Fruit fly (Drosophila melanogaster) whole organism, embryonic: ENCODE measurements around the gene CycB3.

Experiments used
- CG11085 ChIP-seq: fragments of 200-800 bp; sonication (Bioruptor generic); IDR thresholded peaks from 2 replicates; pipeline ENCODE4 v1.3.6; 2022; ENCODE audit warnings: missing biosample characterization, missing genetic modification characterization
- CG11247 ChIP-seq: fragments of 200-800 bp; sonication (Bioruptor generic); IDR thresholded peaks from 2 replicates; pipeline ENCODE4 v1.3.6; 2022; ENCODE audit warnings: missing biosample characterization, missing genetic modification characterization
- CG12391 ChIP-seq: fragments of 200-800 bp; sonication (Bioruptor generic); optimal IDR thresholded peaks from 3 replicates; lab custom pipeline; 2018; ENCODE audit warnings: missing biosample characterization, mild to moderate bottlenecking, missing genetic modification characterization, moderate library complexity
- CG13775 ChIP-seq: fragments of 200-800 bp; sonication (Bioruptor generic); optimal IDR thresholded peaks from 3 replicates; lab custom pipeline; 2017; ENCODE audit warnings: missing biosample characterization, mild to moderate bottlenecking, missing genetic modification characterization
- CG17612 ChIP-seq: fragments of 200-800 bp; sonication (Bioruptor generic); IDR thresholded peaks from 2 replicates; pipeline ENCODE4 v1.3.6; 2022; ENCODE audit warnings: missing biosample characterization, missing genetic modification characterization
- CG18619 ChIP-seq: fragments of 200-800 bp; sonication (Bioruptor generic); optimal IDR thresholded peaks from 3 replicates; lab custom pipeline; 2017; ENCODE audit warnings: missing biosample characterization, mild to moderate bottlenecking, missing genetic modification characterization
- CG30431 ChIP-seq: fragments of 200-800 bp; sonication (Bioruptor generic); optimal IDR thresholded peaks from 2 replicates; lab custom pipeline; 2017; ENCODE audit warnings: missing biosample characterization, missing genetic modification characterization
- CG33213 ChIP-seq: fragments of 200-800 bp; sonication (Bioruptor generic); optimal IDR thresholded peaks from 3 replicates; lab custom pipeline; 2016; ENCODE audit warnings: missing biosample characterization, missing genetic modification characterization
- CG42726 ChIP-seq: fragments of 200-800 bp; sonication (Bioruptor generic); IDR thresholded peaks from 2 replicates; pipeline ENCODE4 v1.3.6; 2022; ENCODE audit warnings: missing biosample characterization, missing genetic modification characterization; ENCODE audit not compliant: partially characterized antibody
- CG6254 ChIP-seq: fragments of 200-800 bp; sonication (Bioruptor generic); optimal IDR thresholded peaks from 3 replicates; lab custom pipeline; 2017; ENCODE audit warnings: mild to moderate bottlenecking, missing biosample characterization, missing genetic modification reagents, missing genetic modification characterization
- CG6272 ChIP-seq: fragments of 200-800 bp; sonication (Bioruptor generic); IDR thresholded peaks from 2 replicates; pipeline ENCODE4 v1.3.6; 2022; ENCODE audit warnings: missing biosample characterization, missing genetic modification characterization
- CG6791 ChIP-seq: fragments of 200-800 bp; sonication (Bioruptor generic); IDR thresholded peaks from 3 replicates; pipeline ENCODE4 v1.3.6; 2022; ENCODE audit warnings: missing biosample characterization, missing genetic modification characterization; ENCODE audit not compliant: partially characterized antibody
- CG8290 ChIP-seq, 3 experiments: fragments of 200-800 bp; sonication (Bioruptor generic); optimal IDR thresholded peaks; 2 replicates each; lab custom pipeline; 2016 to 2019; ENCODE audit warnings: missing biosample characterization in 3 of 3, missing genetic modification characterization in 3 of 3, mild to moderate bottlenecking in 2 of 3, moderate library complexity in 1 of 3
- CG9609 ChIP-seq: fragments of 200-800 bp; sonication (Bioruptor generic); optimal IDR thresholded peaks from 3 replicates; lab custom pipeline; 2016; ENCODE audit warnings: missing biosample characterization, missing genetic modification characterization
- Dad ChIP-seq: fragments of 200-800 bp; sonication (Bioruptor generic); optimal IDR thresholded peaks from 3 replicates; lab custom pipeline; 2016; ENCODE audit warnings: missing biosample characterization, missing genetic modification characterization
- E2f1 ChIP-seq: fragments of 200-800 bp; sonication (Bioruptor generic); IDR thresholded peaks from 2 replicates; pipeline ENCODE4 v1.3.6; 2022; ENCODE audit warnings: missing biosample characterization, missing genetic modification characterization
- E2f2 ChIP-seq: fragments of 200-800 bp; sonication (Bioruptor generic); IDR thresholded peaks from 2 replicates; pipeline ENCODE4 v1.3.6; 2022; ENCODE audit warnings: missing biosample characterization, missing genetic modification characterization
- Elba2 ChIP-seq: fragments of 200-800 bp; sonication (Bioruptor generic); optimal IDR thresholded peaks from 3 replicates; lab custom pipeline; 2016; ENCODE audit warnings: missing biosample characterization, missing genetic modification characterization
- Hr39 ChIP-seq: fragments of >200 bp; optimal IDR thresholded peaks from 2 replicates; lab custom pipeline; 2017
- NC2β ChIP-seq: fragments of 200-800 bp; sonication (Bioruptor generic); optimal IDR thresholded peaks from 2 replicates; lab custom pipeline; 2016; ENCODE audit warnings: missing biosample characterization, missing genetic modification characterization
- Opbp ChIP-seq: fragments of 200-800 bp; sonication (Bioruptor generic); IDR thresholded peaks from 3 replicates; pipeline ENCODE4 v1.3.6; 2022; ENCODE audit warnings: missing biosample characterization, missing genetic modification characterization; ENCODE audit not compliant: partially characterized antibody
- Trl ChIP-seq, 3 experiments: fragments of >200 bp in 2 of 3; fragments of 200-800 bp in 1 of 3; sonication (Bioruptor generic) in 1 of 3; optimal IDR thresholded peaks; 2 replicates in 1 of 3; 3 replicates in 2 of 3; lab custom pipeline; 2016 to 2017; ENCODE audit warnings: missing biosample characterization in 1 of 3, missing genetic modification characterization in 1 of 3
- al ChIP-seq: fragments of 200-800 bp; sonication (Bioruptor generic); IDR thresholded peaks from 2 replicates; pipeline ENCODE4 v1.3.6; 2022; ENCODE audit warnings: missing biosample characterization, missing genetic modification characterization
- bsh ChIP-seq, 2 experiments: fragments of 200-800 bp; sonication (Bioruptor generic); optimal IDR thresholded peaks; 2 replicates each; lab custom pipeline; 2017 to 2018; ENCODE audit warnings: mild to moderate bottlenecking in 2 of 2, missing biosample characterization in 2 of 2, missing genetic modification characterization in 2 of 2, moderate library complexity in 1 of 2
- btn ChIP-seq: fragments of 200-800 bp; sonication (Bioruptor generic); optimal IDR thresholded peaks from 2 replicates; lab custom pipeline; 2016; ENCODE audit warnings: missing biosample characterization, missing genetic modification characterization
- caup ChIP-seq: fragments of 200-800 bp; sonication (Bioruptor generic); optimal IDR thresholded peaks from 3 replicates; lab custom pipeline; 2017; ENCODE audit warnings: missing biosample characterization, mild to moderate bottlenecking, missing genetic modification characterization, moderate library complexity; ENCODE audit not compliant: severe bottlenecking
- ci ChIP-seq: fragments of 200-800 bp; sonication (Bioruptor generic); IDR thresholded peaks from 3 replicates; pipeline ENCODE4 v1.3.6; 2022; ENCODE audit warnings: missing biosample characterization, missing genetic modification characterization
- en ChIP-seq: fragments of 200-800 bp; sonication (Bioruptor generic); optimal IDR thresholded peaks from 2 replicates; lab custom pipeline; 2016; ENCODE audit warnings: missing biosample characterization, missing genetic modification characterization
- exex ChIP-seq: fragments of 200-800 bp; sonication (Bioruptor generic); optimal IDR thresholded peaks from 4 replicates; lab custom pipeline; 2018; ENCODE audit warnings: missing biosample characterization, mild to moderate bottlenecking, missing genetic modification characterization, moderate library complexity
- insv ChIP-seq, 2 experiments: fragments of 200-800 bp; sonication (Bioruptor generic); optimal IDR thresholded peaks; 3 replicates each; lab custom pipeline; 2016 to 2018; ENCODE audit warnings: missing biosample characterization in 2 of 2, missing genetic modification characterization in 2 of 2
- jumu ChIP-seq: fragments of 200-800 bp; sonication (Bioruptor generic); optimal IDR thresholded peaks from 3 replicates; lab custom pipeline; 2016; ENCODE audit warnings: missing biosample characterization, missing genetic modification characterization
- kni ChIP-seq: fragments of 200-800 bp; sonication (Bioruptor generic); optimal IDR thresholded peaks from 3 replicates; lab custom pipeline; 2017; ENCODE audit warnings: mild to moderate bottlenecking, missing biosample characterization, missing genetic modification reagents, missing genetic modification characterization
- otp ChIP-seq: fragments of 200-800 bp; sonication (Bioruptor generic); IDR thresholded peaks from 3 replicates; pipeline ENCODE4, ENCODE4 v1.3.6; 2022; ENCODE audit warnings: missing biosample characterization, missing genetic modification characterization
- peb ChIP-seq: fragments of 200-800 bp; sonication (Bioruptor generic); IDR thresholded peaks from 2 replicates; pipeline ENCODE4 v1.3.6; 2022; ENCODE audit warnings: missing biosample characterization, missing genetic modification characterization
- pzg ChIP-seq: fragments of 200-800 bp; sonication (Bioruptor generic); optimal IDR thresholded peaks from 3 replicates; lab custom pipeline; 2018; ENCODE audit warnings: missing biosample characterization, mild to moderate bottlenecking, missing genetic modification characterization, moderate library complexity
- rib ChIP-seq: fragments of 200-800 bp; sonication (Bioruptor generic); IDR thresholded peaks from 2 replicates; pipeline ENCODE4 v1.3.6; 2022; ENCODE audit warnings: missing biosample characterization, missing genetic modification characterization
- run ChIP-seq: fragments of 200-800 bp; sonication (Bioruptor generic); optimal IDR thresholded peaks from 3 replicates; lab custom pipeline; 2018; ENCODE audit warnings: missing biosample characterization, mild to moderate bottlenecking, missing genetic modification characterization
- sd ChIP-seq: fragments of 200-800 bp; sonication (Bioruptor generic); optimal IDR thresholded peaks from 3 replicates; lab custom pipeline; 2018; ENCODE audit warnings: missing biosample characterization, mild to moderate bottlenecking, missing genetic modification characterization, moderate library complexity
- slbo ChIP-seq: fragments of 200-800 bp; sonication (Bioruptor generic); IDR thresholded peaks from 2 replicates; pipeline ENCODE4 v1.3.6; 2022; ENCODE audit warnings: missing biosample characterization, missing genetic modification characterization
- slou ChIP-seq: fragments of 200-800 bp; sonication (Bioruptor generic); optimal IDR thresholded peaks from 3 replicates; lab custom pipeline; 2016; ENCODE audit warnings: missing biosample characterization, missing genetic modification characterization
- so ChIP-seq: fragments of 200-800 bp; sonication (Bioruptor generic); IDR thresholded peaks from 3 replicates; pipeline ENCODE4 v1.3.6; 2022; ENCODE audit warnings: missing biosample characterization, missing genetic modification characterization
- sob ChIP-seq: fragments of 200-800 bp; sonication (Bioruptor generic); IDR thresholded peaks from 2 replicates; pipeline ENCODE4 v1.3.6; 2022; ENCODE audit warnings: missing biosample characterization, missing genetic modification characterization
- tgo ChIP-seq: fragments of 200-800 bp; sonication (Bioruptor generic); IDR thresholded peaks from 3 replicates; pipeline ENCODE4 v1.3.6; 2022; ENCODE audit warnings: missing biosample characterization, missing genetic modification characterization
- trem ChIP-seq: fragments of 200-800 bp; optimal IDR thresholded peaks from 3 replicates; lab custom pipeline; 2019; ENCODE audit warnings: missing biosample characterization, mild to moderate bottlenecking, missing genetic modification characterization, moderate library complexity
- vvl ChIP-seq: fragments of 200-800 bp; sonication (Bioruptor generic); IDR thresholded peaks from 2 replicates; pipeline ENCODE4 v1.3.6; 2022; ENCODE audit warnings: missing biosample characterization, missing genetic modification characterization
- z ChIP-seq: fragments of 200-800 bp; sonication (Bioruptor generic); IDR thresholded peaks from 3 replicates; pipeline ENCODE4 v1.3.6; 2022; ENCODE audit warnings: missing biosample characterization, missing genetic modification characterization
- zen ChIP-seq: fragments of 200-800 bp; sonication (Bioruptor generic); optimal IDR thresholded peaks from 3 replicates; lab custom pipeline; 2018; ENCODE audit warnings: missing biosample characterization, mild to moderate bottlenecking, missing genetic modification characterization, moderate library complexity
- zfh1 ChIP-seq: fragments of 200-800 bp; sonication (Bioruptor generic); IDR thresholded peaks from 3 replicates; pipeline ENCODE4 v1.3.6; 2022; ENCODE audit warnings: missing biosample characterization, missing genetic modification characterization

CycB3 gene

dm6 chr3R:24894419-24895206, 24.0 kb upstream of the CycB3 start, which contains the start of the genes CG31121 and CG11069 (continued):
- TF ChIP-seq exex (tag; lab: Kevin White, UChicago) (no peak), otp (GFP tag; lab: Robert Waterston, UW) (0 out of 3 replicates have a peak, but pooled peaks have one; percentile 43), zfh1 (GFP tag; lab: Robert Waterston, UW) (0 out of 3 replicates have a peak, but pooled peaks have one; percentile 24), rib (0 out of 2 replicates have a peak, but pooled peaks have one; percentile 19), so (GFP tag; lab: Robert Waterston, UW) (0 out of 3 replicates have a peak, but pooled peaks have one; percentile 20), al (no peak), CG13775 (GFP tag; lab: Kevin White, UChicago) (no peak), Elba2 (GFP tag; lab: Kevin White, UChicago) (peak; percentile 31), kni (peak; percentile 50), sob (GFP tag; lab: Robert Waterston, UW) (peak; percentile 30; the same call in 1 of the 2 replicates), CG11085 (GFP tag; lab: Robert Waterston, UW) (no peak), btn (no peak), peb (no peak), pzg (no peak), tgo (GFP tag; lab: Robert Waterston, UW) (no peak), caup (GFP tag; lab: Kevin White, UChicago) (no peak), CG6791 (GFP tag; lab: Robert Waterston, UW) (no peak), z (GFP tag; lab: Robert Waterston, UW) (peak; percentile 74), NC2β (GFP tag; lab: Kevin White, UChicago) (no peak), Trl (optimal IDR thresholded peaks at IDR 0.05; lab: Kevin White, UChicago) (peak; percentile 66 to 84), Trl (GFP tag; optimal IDR thresholded peaks at IDR 0.05; lab: Kevin White, UChicago) (no peak), CG17612 (no peak), vvl (GFP tag; lab: Robert Waterston, UW) (0 out of 2 replicates have a peak, but pooled peaks have one; percentile 9), CG18619 (GFP tag; lab: Kevin White, UChicago) (no peak), CG6272 (GFP tag; lab: Robert Waterston, UW) (no peak), en (GFP tag; lab: Kevin White, UChicago) (no peak), CG9609 (GFP tag; lab: Kevin White, UChicago) (no peak), slbo (GFP tag; lab: Robert Waterston, UW) (0 out of 2 replicates have a peak, but pooled peaks have one; percentile 23), trem (tag; lab: Kevin White, UChicago) (no peak), CG33213 (GFP tag; lab: Kevin White, UChicago) (no peak), CG6254 (GFP tag; lab: Kevin White, UChicago) (no peak), CG42726 (GFP tag; lab: Robert Waterston, UW) (peak; percentile 45; the same call in 1 of the 2 replicates), Dad (no peak), sd (tag; lab: Kevin White, UChicago) (no peak), insv (GFP tag; optimal IDR thresholded peaks at IDR 0.05; lab: Kevin White, UChicago) (peak in 1 of 2 experiments; percentile 88), run (tag; lab: Kevin White, UChicago) (no peak), Opbp (0 out of 3 replicates have a peak, but pooled peaks have one; percentile 42), CG8290 (GFP tag; optimal IDR thresholded peaks at IDR 0.05; lab: Kevin White, UChicago) (no peak), CG8290 (tag; optimal IDR thresholded peaks at IDR 0.05; lab: Kevin White, UChicago) (no peak), bsh (GFP tag; optimal IDR thresholded peaks at IDR 0.05; lab: Kevin White, UChicago) (no peak), jumu (no peak), Hr39 (lab: Kevin White, UChicago) (no peak), CG12391 (tag; lab: Kevin White, UChicago) (peak; percentile 30), zen (tag; lab: Kevin White, UChicago) (no peak), E2f1 (GFP tag; lab: Robert Waterston, UW) (no peak), CG11247 (GFP tag; lab: Robert Waterston, UW) (no peak), CG30431 (no peak), ci (peak; percentile 15; the same call in 1 of the 3 replicates), E2f2 (GFP tag; lab: Robert Waterston, UW) (no peak), slou (GFP tag; lab: Kevin White, UChicago) (no peak)
